Fruit fly (Drosophila melanogaster): ENCODE data around the gene PRL-1.

DNA sequence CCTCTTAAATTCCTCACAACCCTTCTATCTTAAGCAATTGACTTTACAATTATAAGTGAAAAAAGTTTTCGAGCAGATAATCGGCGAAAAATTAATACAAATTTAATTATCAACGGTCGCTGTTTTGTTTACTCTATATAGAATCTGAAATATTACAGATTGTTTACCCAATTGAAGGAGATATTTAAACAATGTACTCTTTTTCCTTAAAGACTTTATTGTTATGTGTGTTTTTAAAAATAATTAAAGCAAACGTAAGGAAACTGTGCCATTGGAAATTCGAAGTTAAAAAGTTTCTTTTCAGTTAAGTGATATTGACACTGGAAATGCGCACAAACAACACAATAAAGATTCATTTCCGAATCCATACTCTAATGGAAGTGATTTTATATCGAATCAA is 15.8 kb downstream of the PRL-1 start, which contains the start of gene CG42818:
- TF ChIP-seq topi (GFP tag; optimal IDR thresholded peaks at IDR 0.05) (no peak), CG32006 (GFP tag; optimal IDR thresholded peaks at IDR 0.05) (no peak), dac (GFP tag; optimal IDR thresholded peaks at IDR 0.05) (no peak), fd59A (GFP tag; optimal IDR thresholded peaks at IDR 0.05) (no peak), Gug (GFP tag; IDR thresholded peaks at IDR 0.05) (no peak), CG6792 (GFP tag; optimal IDR thresholded peaks at IDR 0.05) (no peak)
